Worm (Caenorhabditis elegans) whole organism, L3 larva: Measurements from ENCODE around the gene Y9C9A.8.

Source experiments
- ZK546.5 ChIP-seq: sonication (generic microtip); optimal IDR thresholded peaks from 2 replicates; lab custom pipeline; 2017; ENCODE audit warnings: missing biosample characterization, missing genetic modification characterization
- aly-2 ChIP-seq: fragments of 150-350 bp; optimal IDR thresholded peaks from 2 replicates; lab custom pipeline; 2014; ENCODE audit warnings: missing biosample characterization, missing genetic modification characterization
- ceh-16 ChIP-seq: sonication (generic microtip); optimal IDR thresholded peaks from 2 replicates; lab custom pipeline; 2017; ENCODE audit warnings: missing biosample characterization, missing genetic modification characterization
- ceh-82 ChIP-seq: fragments of 150-350 bp; optimal IDR thresholded peaks from 2 replicates; lab custom pipeline; 2014; ENCODE audit warnings: missing biosample characterization, missing genetic modification characterization
- ceh-9 ChIP-seq: sonication (generic microtip); optimal IDR thresholded peaks from 2 replicates; lab custom pipeline; 2018; ENCODE audit warnings: missing biosample characterization, missing genetic modification characterization
- egl-5 ChIP-seq: fragments of 150-350 bp; optimal IDR thresholded peaks from 2 replicates; lab custom pipeline; 2017; ENCODE audit warnings: missing biosample characterization, missing genetic modification reagents, missing genetic modification characterization, inconsistent platforms
- elt-1 ChIP-seq: fragments of 150-350 bp; optimal IDR thresholded peaks from 2 replicates; lab custom pipeline; 2014; ENCODE audit warnings: missing biosample characterization, missing genetic modification characterization
- eor-1 ChIP-seq, 2 experiments: fragments of 150-350 bp; optimal IDR thresholded peaks; 2 replicates each; lab custom pipeline; 2014 to 2018; ENCODE audit warnings: missing biosample characterization in 2 of 2, missing genetic modification characterization in 2 of 2
- fkh-2 ChIP-seq: fragments of 150-350 bp; optimal IDR thresholded peaks from 2 replicates; lab custom pipeline; 2014; ENCODE audit warnings: missing biosample characterization, missing genetic modification reagents, missing genetic modification characterization
- lin-39 ChIP-seq: fragments of 150-350 bp; optimal IDR thresholded peaks from 2 replicates; lab custom pipeline; 2018; ENCODE audit warnings: missing biosample characterization, missing genetic modification reagents, missing genetic modification characterization
- mdl-1 ChIP-seq: fragments of 150-350 bp; optimal IDR thresholded peaks from 2 replicates; lab custom pipeline; 2014; ENCODE audit warnings: missing biosample characterization, missing genetic modification characterization
- mml-1 ChIP-seq: fragments of 150-350 bp; sonication (generic microtip); optimal IDR thresholded peaks from 3 replicates; lab custom pipeline; 2014; ENCODE audit warnings: missing biosample characterization, missing genetic modification characterization
- nfya-1 ChIP-seq: sonication (generic microtip); optimal IDR thresholded peaks from 2 replicates; lab custom pipeline; 2017; ENCODE audit warnings: missing genetic modification characterization, mild to moderate bottlenecking, missing compliant biosample characterization, antibody characterized with exemption, moderate library complexity; ENCODE audit not compliant: insufficient read depth
- nhr-11 ChIP-seq: fragments of 150-350 bp; optimal IDR thresholded peaks from 2 replicates; lab custom pipeline; 2014; ENCODE audit warnings: missing biosample characterization, missing genetic modification characterization
- nhr-12 ChIP-seq: fragments of 150-350 bp; optimal IDR thresholded peaks from 2 replicates; lab custom pipeline; 2014; ENCODE audit warnings: missing biosample characterization, missing genetic modification characterization
- nhr-25 ChIP-seq: sonication (generic microtip); optimal IDR thresholded peaks from 2 replicates; lab custom pipeline; 2017; ENCODE audit warnings: missing biosample characterization, missing genetic modification characterization
- nhr-43 ChIP-seq: sonication (generic microtip); optimal IDR thresholded peaks from 2 replicates; lab custom pipeline; 2016; ENCODE audit warnings: mild to moderate bottlenecking, missing genetic modification characterization, missing compliant biosample characterization; ENCODE audit not compliant: poor library complexity, severe bottlenecking
- pha-4 ChIP-seq: fragments of 150-350 bp; optimal IDR thresholded peaks from 2 replicates; lab custom pipeline; 2014; ENCODE audit warnings: missing biosample characterization, missing genetic modification reagents, missing genetic modification characterization
- skn-1 ChIP-seq: fragments of 150-350 bp; optimal IDR thresholded peaks from 2 replicates; lab custom pipeline; 2014; ENCODE audit warnings: missing biosample characterization, missing genetic modification characterization
- snpc-4 ChIP-seq: fragments of 150-350 bp; optimal IDR thresholded peaks from 2 replicates; lab custom pipeline; 2014; ENCODE audit warnings: missing biosample characterization, missing genetic modification characterization
- unc-39 ChIP-seq: sonication (generic microtip); optimal IDR thresholded peaks from 4 replicates; lab custom pipeline; 2017; ENCODE audit warnings: missing biosample characterization, missing genetic modification characterization
- unc-62 ChIP-seq: fragments of 150-350 bp; sonication (generic microtip); optimal IDR thresholded peaks from 4 replicates; lab custom pipeline; 2014; ENCODE audit warnings: missing biosample characterization, missing genetic modification reagents, missing genetic modification characterization
- zag-1 ChIP-seq: fragments of 150-350 bp; optimal IDR thresholded peaks from 2 replicates; lab custom pipeline; 2014; ENCODE audit warnings: missing biosample characterization, missing genetic modification characterization
- ztf-11 ChIP-seq: fragments of 150-350 bp; optimal IDR thresholded peaks from 2 replicates; lab custom pipeline; 2014; ENCODE audit warnings: missing biosample characterization, missing genetic modification characterization
- ztf-4 ChIP-seq: fragments of 150-350 bp; optimal IDR thresholded peaks from 2 replicates; lab custom pipeline; 2014; ENCODE audit warnings: missing biosample characterization, missing genetic modification characterization

The Y9C9A.8 gene

DNA sequence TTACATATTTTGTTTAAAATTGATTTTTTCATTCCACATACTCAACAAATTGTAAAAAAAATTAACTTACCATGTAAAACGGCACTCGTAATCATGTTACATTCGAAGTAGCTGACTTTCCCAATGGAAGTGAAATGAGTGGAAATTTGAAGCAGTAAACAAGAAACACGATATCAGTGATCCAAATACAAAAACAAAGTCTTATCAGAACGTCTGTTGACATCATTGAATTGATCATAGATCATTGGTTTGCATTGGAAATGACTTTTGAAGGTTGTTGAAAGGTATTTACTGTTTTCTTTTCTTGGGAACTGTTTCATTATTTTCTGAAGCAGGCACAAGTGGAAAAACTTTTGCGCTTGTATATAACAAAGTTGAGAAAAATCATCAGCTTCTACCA, 45.9 kb downstream of the Y9C9A.8 start, which contains the start of gene Y9C9A.16:
Y9C9A.16 (minus strand) TSS at position 131 of the 400 bp plus-strand sequence.
- TF ChIP-seq ceh-82 = no peak
- TF ChIP-seq egl-5 (tag; lab: Kevin White, UChicago) = no peak
- TF ChIP-seq lin-39 = no peak
- TF ChIP-seq skn-1 (tag; lab: Kevin White, UChicago) = no peak
- no peak for TF ChIP-seq unc-39 (tag; lab: Kevin White, UChicago)
- no peak for TF ChIP-seq ceh-16 (tag; lab: Kevin White, UChicago)
- no peak for TF ChIP-seq mdl-1
- TF ChIP-seq pha-4 (tag; lab: Kevin White, UChicago) = no peak
- no peak for TF ChIP-seq ZK546.5
- TF ChIP-seq nhr-43 = no peak

- TF ChIP-seq zag-1 (tag; lab: Kevin White, UChicago) = no peak
- TF ChIP-seq nfya-1 (tag; lab: Kevin White, UChicago) = no peak
- no peak for TF ChIP-seq mdl-1
- TF ChIP-seq fkh-2 = no peak
- no peak for TF ChIP-seq nhr-11 (tag; lab: Kevin White, UChicago)
- no peak for TF ChIP-seq aly-2 (tag; lab: Kevin White, UChicago)
- no peak for TF ChIP-seq ztf-4 (tag; lab: Kevin White, UChicago)
- TF ChIP-seq elt-1 (tag; lab: Kevin White, UChicago) = no peak
- no peak for TF ChIP-seq nhr-12 (tag; lab: Kevin White, UChicago)
- no peak for TF ChIP-seq eor-1 (tag; optimal IDR thresholded peaks at IDR 0.05; lab: Kevin White, UChicago)
- no peak for TF ChIP-seq skn-1 (tag; lab: Kevin White, UChicago)
- no peak for TF ChIP-seq ceh-9 (tag; lab: Kevin White, UChicago)
These were observed 47.1 kb downstream of the Y9C9A.8 start, which contains the start of gene E03H12.5 for ce11 chrIV:4977176-4977693. TSS of gene E03H12.5 (plus strand) at chrIV:4977226.

ce11 chrIV:4981027-4981426, 50.9 kb downstream of the Y9C9A.8 start, which contains the start of gene srz-24:
TSS of gene srz-24 (minus strand) at chrIV:4981127.
- TF ChIP-seq elt-1 (tag; lab: Kevin White, UChicago) (no peak), unc-62 (GFP tag; lab: Kevin White, UChicago) (no peak), nhr-11 (tag; lab: Kevin White, UChicago) (no peak), mml-1 (tag; lab: Kevin White, UChicago) (no peak), nhr-43 (no peak), nhr-12 (tag; lab: Kevin White, UChicago) (no peak), ztf-11 (no peak), eor-1 (tag; optimal IDR thresholded peaks at IDR 0.05; lab: Kevin White, UChicago) (no peak), nhr-25 (tag; lab: Kevin White, UChicago) (no peak), egl-5 (tag; lab: Kevin White, UChicago) (no peak), lin-39 (no peak), unc-39 (tag; lab: Kevin White, UChicago) (no peak), snpc-4 (no peak)
